Worm (Caenorhabditis elegans): Measurements from ENCODE around the gene eat-20.
A peak's percentile ranks its signal among the peaks of the same experiment; 100 is the strongest.

eat-20 gene

DNA sequence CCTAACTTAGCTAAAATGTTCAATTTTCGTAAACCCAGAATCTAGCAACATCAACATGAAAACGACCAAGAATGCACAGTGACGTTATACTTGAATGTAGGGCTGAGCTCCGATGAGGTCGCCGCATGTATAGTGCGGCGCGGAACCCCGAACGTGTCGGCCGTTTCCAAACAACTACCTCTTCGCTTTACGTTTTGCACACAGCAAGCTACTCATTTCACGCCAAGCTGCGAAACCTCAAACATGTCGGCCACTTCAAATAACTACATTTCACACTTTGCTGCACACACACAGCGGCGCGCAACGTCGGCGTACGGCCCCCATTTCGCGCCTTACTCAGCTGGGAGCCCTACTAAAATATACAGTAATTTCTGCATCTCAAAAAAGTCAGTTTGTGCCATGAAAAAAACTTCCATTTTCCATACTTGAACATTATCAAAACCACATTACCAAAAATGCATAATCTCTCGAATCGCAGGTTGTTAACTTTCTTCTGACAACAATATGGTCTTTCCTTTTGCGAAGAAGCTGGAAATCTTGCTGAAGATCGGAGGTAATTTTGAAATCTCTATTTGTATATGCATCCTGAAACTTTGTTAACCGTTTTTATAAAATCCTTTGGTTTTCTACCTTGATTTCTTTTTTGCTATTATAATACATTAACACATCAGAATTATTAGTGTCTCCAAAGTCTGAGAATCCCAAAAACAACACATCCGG, 7.2 kb upstream of the eat-20 start, which contains the start of gene H13N06.7:
H13N06.7 (plus strand) TSS at position 670 of the 720 bp plus-strand sequence.
- TF ChIP-seq hnd-1 (tag; optimal IDR thresholded peaks at IDR 0.05) (no peak), ceh-13 (GFP tag; optimal IDR thresholded peaks at IDR 0.05) (no peak), ceh-36 (tag; optimal IDR thresholded peaks at IDR 0.05) (no peak)

DNA sequence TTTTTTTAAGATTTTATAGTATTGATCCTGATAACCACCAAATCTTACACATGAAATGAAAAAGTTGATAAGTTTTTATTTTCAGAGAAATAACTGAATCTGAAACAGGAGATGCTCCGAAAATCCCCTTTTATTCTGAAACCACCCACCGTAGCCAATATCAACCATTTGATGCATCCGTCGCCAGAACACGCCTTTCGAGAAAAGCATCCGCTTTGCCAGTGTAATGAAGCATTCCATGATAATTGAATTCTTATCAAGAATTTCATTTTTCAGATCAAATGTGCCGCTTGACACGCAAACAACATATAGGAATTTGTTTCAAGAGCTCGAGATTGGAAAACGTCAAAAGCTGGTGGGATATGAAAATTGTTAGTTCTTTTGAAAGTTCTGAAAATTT, 5.0 kb upstream of the eat-20 start, which contains the start of gene tbh-1:
tbh-1 (minus strand) TSS at position 101 of the 400 bp plus-strand sequence.
- TF ChIP-seq hnd-1 (tag; optimal IDR thresholded peaks at IDR 0.05) (no peak), pes-1 (GFP tag; IDR thresholded peaks at IDR 0.05) (no peak), ets-7 (tag; optimal IDR thresholded peaks at IDR 0.05) (no peak), aly-1 (tag; optimal IDR thresholded peaks at IDR 0.05) (no peak), tbx-11 (GFP tag; IDR thresholded peaks at IDR 0.05) (no peak), ceh-13 (GFP tag; optimal IDR thresholded peaks at IDR 0.05) (no peak), ama-1 (optimal IDR thresholded peaks at IDR 0.05) (no peak), flt-1 (GFP tag; IDR thresholded peaks at IDR 0.05) (no peak), sea-1 (GFP tag; conservative IDR thresholded peaks at IDR 0.05) (no peak), ceh-36 (tag; optimal IDR thresholded peaks at IDR 0.05) (no peak), B0310.2 (tag; optimal IDR thresholded peaks at IDR 0.05) (no peak), scrt-1 (GFP tag; IDR thresholded peaks at IDR 0.05) (no peak), hmbx-1 (tag; optimal IDR thresholded peaks at IDR 0.05) (no peak), F13C5.2 (tag; optimal IDR thresholded peaks at IDR 0.05) (no peak), tra-4 (tag; optimal IDR thresholded peaks at IDR 0.05) (no peak), tbx-37 (GFP tag; conservative IDR thresholded peaks at IDR 0.05) (no peak), hmg-4 (GFP tag; optimal IDR thresholded peaks at IDR 0.05) (no peak)

ce11 chrX:15507830-15508347, 1.9 kb upstream of the eat-20 start, which contains the start of gene zipt-7.2:
Gene zipt-7.2 (minus strand): TSS chrX:15507880.
- no peak for TF ChIP-seq sea-1 (GFP tag; conservative IDR thresholded peaks at IDR 0.05)
- no peak for TF ChIP-seq aly-1 (tag; optimal IDR thresholded peaks at IDR 0.05)
- no peak for TF ChIP-seq ceh-13 (GFP tag; optimal IDR thresholded peaks at IDR 0.05)
- TF ChIP-seq ama-1 (optimal IDR thresholded peaks at IDR 0.05) = no peak
- TF ChIP-seq ceh-36 (tag; optimal IDR thresholded peaks at IDR 0.05) = no peak
- peak; percentile 9 for TF ChIP-seq hmg-4 (GFP tag; optimal IDR thresholded peaks at IDR 0.05)
- TF ChIP-seq scrt-1 (GFP tag; IDR thresholded peaks at IDR 0.05) = no peak
- no peak for TF ChIP-seq pes-1 (GFP tag; IDR thresholded peaks at IDR 0.05)

- TF ChIP-seq ama-1 (optimal IDR thresholded peaks at IDR 0.05) (no peak), tra-4 (tag; optimal IDR thresholded peaks at IDR 0.05) (no peak), B0310.2 (tag; optimal IDR thresholded peaks at IDR 0.05) (no peak), ceh-36 (tag; optimal IDR thresholded peaks at IDR 0.05) (no peak), flt-1 (GFP tag; IDR thresholded peaks at IDR 0.05) (no peak), hmbx-1 (tag; optimal IDR thresholded peaks at IDR 0.05) (no peak), ets-7 (tag; optimal IDR thresholded peaks at IDR 0.05) (no peak), pes-1 (GFP tag; IDR thresholded peaks at IDR 0.05) (no peak), scrt-1 (GFP tag; IDR thresholded peaks at IDR 0.05) (no peak), aly-1 (tag; optimal IDR thresholded peaks at IDR 0.05) (no peak), tbx-37 (GFP tag; conservative IDR thresholded peaks at IDR 0.05) (no peak), ceh-13 (GFP tag; optimal IDR thresholded peaks at IDR 0.05) (no peak), tbx-11 (GFP tag; IDR thresholded peaks at IDR 0.05) (no peak), sea-1 (GFP tag; conservative IDR thresholded peaks at IDR 0.05) (no peak), hmg-4 (GFP tag; optimal IDR thresholded peaks at IDR 0.05) (no peak), F13C5.2 (tag; optimal IDR thresholded peaks at IDR 0.05) (no peak)
Observed at ce11 chrX:15514547-15514946, 4.7 kb downstream of the eat-20 start.

DNA sequence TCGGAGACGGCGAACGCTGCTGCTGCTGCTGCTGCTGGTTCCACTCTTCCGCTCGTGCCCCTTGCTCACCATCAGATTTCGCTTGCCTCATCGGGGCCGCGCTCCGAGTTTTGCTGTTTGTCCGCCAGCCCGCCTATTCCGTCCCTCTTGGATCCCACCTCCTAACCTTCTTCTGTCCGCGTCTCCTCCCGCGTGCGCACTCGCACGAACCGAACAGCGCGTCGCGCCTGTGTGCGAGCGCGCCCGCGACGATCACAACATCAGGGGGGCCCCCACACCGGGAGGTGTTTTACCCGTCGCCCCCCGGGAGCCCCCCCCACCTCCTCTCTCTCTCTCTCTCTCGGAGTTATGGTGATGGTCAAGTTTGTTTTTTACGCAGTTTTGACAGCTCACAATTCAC, 6.0 kb downstream of the eat-20 start:
- TF ChIP-seq hmbx-1 (tag; optimal IDR thresholded peaks at IDR 0.05) (no peak), pes-1 (GFP tag; IDR thresholded peaks at IDR 0.05) (0 out of 2 replicates have a peak, but pooled peaks have one; percentile 56), tbx-11 (GFP tag; IDR thresholded peaks at IDR 0.05) (no peak), ceh-36 (tag; optimal IDR thresholded peaks at IDR 0.05) (no peak), B0310.2 (tag; optimal IDR thresholded peaks at IDR 0.05) (no peak), hnd-1 (tag; optimal IDR thresholded peaks at IDR 0.05) (no peak), sea-1 (GFP tag; conservative IDR thresholded peaks at IDR 0.05) (no peak)

DNA sequence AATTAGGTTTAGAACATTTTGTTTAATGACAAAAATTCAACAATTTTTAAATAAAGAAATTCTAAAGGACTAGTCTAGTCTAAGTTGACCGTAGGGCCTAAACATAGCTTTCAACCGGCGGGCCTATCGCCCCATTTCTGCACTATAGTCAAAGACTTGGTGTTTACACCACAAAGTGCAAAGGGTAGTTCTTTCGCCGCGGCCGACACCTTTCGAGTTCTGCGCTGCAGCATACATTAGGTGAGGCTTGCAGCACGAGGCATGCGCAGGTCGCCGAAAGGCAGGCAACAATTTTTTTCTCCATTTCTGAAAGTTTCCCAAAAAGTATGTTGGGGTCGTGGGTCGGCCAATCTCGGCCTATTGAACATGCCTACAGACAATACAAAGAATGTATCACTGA, 18.7 kb downstream of the eat-20 start:
- no peak for TF ChIP-seq ets-7 (tag; optimal IDR thresholded peaks at IDR 0.05)

DNA sequence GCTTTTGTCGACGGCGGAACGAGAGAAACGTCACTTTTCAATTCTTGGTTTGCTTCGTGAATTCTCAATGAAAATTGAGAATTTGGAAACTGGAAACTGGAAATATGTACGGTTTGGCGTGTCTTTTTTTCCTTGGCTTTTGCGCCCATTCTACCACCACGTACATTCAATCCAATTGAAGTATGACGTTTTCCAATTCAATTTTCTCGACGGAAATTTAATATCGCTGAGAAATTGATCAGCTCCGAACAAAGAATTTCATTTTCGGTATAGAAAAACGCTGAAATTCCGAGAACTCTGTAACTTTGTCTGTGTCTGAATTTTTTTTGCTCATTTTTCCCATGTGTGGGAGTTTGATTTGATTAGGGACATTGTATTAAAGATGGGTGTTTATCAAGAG, 23.4 kb downstream of the eat-20 start:
- TF ChIP-seq hmbx-1 (tag; optimal IDR thresholded peaks at IDR 0.05) = no peak
- no peak for TF ChIP-seq hnd-1 (tag; optimal IDR thresholded peaks at IDR 0.05)
- no peak for TF ChIP-seq tbx-11 (GFP tag; IDR thresholded peaks at IDR 0.05)
- no peak for TF ChIP-seq pes-1 (GFP tag; IDR thresholded peaks at IDR 0.05)
- TF ChIP-seq tbx-37 (GFP tag; conservative IDR thresholded peaks at IDR 0.05) = no peak
- TF ChIP-seq flt-1 (GFP tag; IDR thresholded peaks at IDR 0.05) = no peak
- no peak for TF ChIP-seq hmg-4 (GFP tag; optimal IDR thresholded peaks at IDR 0.05)
- no peak for TF ChIP-seq tra-4 (tag; optimal IDR thresholded peaks at IDR 0.05)
- no peak for TF ChIP-seq aly-1 (tag; optimal IDR thresholded peaks at IDR 0.05)
- no peak for TF ChIP-seq scrt-1 (GFP tag; IDR thresholded peaks at IDR 0.05)
- no peak for TF ChIP-seq ceh-36 (tag; optimal IDR thresholded peaks at IDR 0.05)
- no peak for TF ChIP-seq sea-1 (GFP tag; conservative IDR thresholded peaks at IDR 0.05)
- no peak for TF ChIP-seq ets-7 (tag; optimal IDR thresholded peaks at IDR 0.05)
- TF ChIP-seq ceh-13 (GFP tag; optimal IDR thresholded peaks at IDR 0.05) = no peak
- no peak for TF ChIP-seq ama-1 (optimal IDR thresholded peaks at IDR 0.05)
- no peak for TF ChIP-seq F13C5.2 (tag; optimal IDR thresholded peaks at IDR 0.05)
- TF ChIP-seq B0310.2 (tag; optimal IDR thresholded peaks at IDR 0.05) = no peak
